Fruit fly (Drosophila melanogaster) whole organism, wandering third instar larva: ENCODE results near the gene ND-B14.5A.

Source experiments
- Abd-B ChIP-seq: fragments of >200 bp; optimal IDR thresholded peaks from 2 replicates; lab custom pipeline; 2017; ENCODE audit warnings: missing biosample characterization, missing genetic modification characterization
- Dfd ChIP-seq: fragments of >200 bp; optimal IDR thresholded peaks from 2 replicates; lab custom pipeline; 2017; ENCODE audit warnings: missing biosample characterization, missing genetic modification characterization
- Hnf4 ChIP-seq: fragments of 200-800 bp; sonication (Bioruptor generic); optimal IDR thresholded peaks from 2 replicates; lab custom pipeline; 2016; ENCODE audit warnings: missing biosample characterization, mild to moderate bottlenecking, missing genetic modification characterization
- Hr83 ChIP-seq: fragments of 200-300 bp; sonication (Bioruptor generic); optimal IDR thresholded peaks from 2 replicates; lab custom pipeline; 2016; ENCODE audit warnings: missing biosample characterization, mild to moderate bottlenecking, missing genetic modification characterization, moderate library complexity; ENCODE audit not compliant: poor library complexity, severe bottlenecking
- Vsx2 ChIP-seq: fragments of 200-300, 225-300 bp; sonication (Bioruptor generic); optimal IDR thresholded peaks from 2 replicates; lab custom pipeline; 2018; ENCODE audit warnings: missing biosample characterization, missing genetic modification characterization; ENCODE audit not compliant: partially characterized antibody
- dmrt93B ChIP-seq: fragments of 200-800 bp; sonication (Bioruptor generic); optimal IDR thresholded peaks from 2 replicates; lab custom pipeline; 2018; ENCODE audit warnings: missing biosample characterization, mild to moderate bottlenecking, missing genetic modification characterization
- h ChIP-seq: fragments of 200-800 bp; sonication (Bioruptor generic); optimal IDR thresholded peaks from 3 replicates; lab custom pipeline; 2016; ENCODE audit warnings: missing biosample characterization, mild to moderate bottlenecking, missing genetic modification characterization
- lola ChIP-seq: fragments of >200 bp; optimal IDR thresholded peaks from 2 replicates; lab custom pipeline; 2017; ENCODE audit warnings: missing biosample characterization, missing genetic modification characterization
- pan ChIP-seq: fragments of >200 bp; optimal IDR thresholded peaks from 2 replicates; lab custom pipeline; 2017
- usp ChIP-seq: fragments of >200 bp; optimal IDR thresholded peaks from 2 replicates; lab custom pipeline; 2017; ENCODE audit warnings: missing biosample characterization, missing genetic modification characterization

DNA sequence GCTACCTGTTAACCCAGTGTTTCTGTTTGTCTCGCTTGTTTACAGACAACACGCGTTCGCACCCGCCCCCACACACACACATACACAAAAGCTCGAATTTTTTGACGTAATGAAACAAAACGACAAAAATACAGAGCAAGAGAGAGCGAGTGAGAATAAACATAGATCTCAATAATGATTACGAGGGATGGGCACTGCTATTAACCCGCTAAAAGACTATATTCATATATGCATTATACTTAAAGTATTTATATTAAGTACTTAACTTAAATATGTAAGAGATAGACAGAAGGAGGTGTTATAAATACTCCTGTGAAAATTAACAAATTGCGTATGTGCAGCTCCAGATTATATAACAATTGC lies 30.5 kb upstream of the ND-B14.5A start:
- TF ChIP-seq Vsx2 (GFP tag; lab: Kevin White, UChicago) (no peak), Hr83 (peak; percentile 90), Abd-B (GFP tag; lab: Kevin White, UChicago) (no peak), h (GFP tag; lab: Kevin White, UChicago) (peak; percentile 74), Dfd (GFP tag; lab: Kevin White, UChicago) (no peak), Hnf4 (GFP tag; lab: Kevin White, UChicago) (peak; percentile 61), pan (no peak), lola (GFP tag; lab: Kevin White, UChicago) (no peak), usp (no peak), dmrt93B (peak; percentile 7)
